Fruit fly (Drosophila melanogaster) whole organism, embryonic: Measurements from ENCODE around the gene CG34417.

Source experiments
- CG17186 ChIP-seq: fragments of 200-800 bp; sonication (Bioruptor generic); optimal IDR thresholded peaks from 3 replicates; lab custom pipeline; 2017; ENCODE audit warnings: missing biosample characterization, missing genetic modification reagents, missing genetic modification characterization
- Camta ChIP-seq: fragments of 200-800 bp; sonication (Bioruptor generic); optimal IDR thresholded peaks from 2 replicates; lab custom pipeline; 2016; ENCODE audit warnings: missing biosample characterization, missing genetic modification characterization
- Mes4 ChIP-seq: fragments of 200-800 bp; sonication (Bioruptor generic); optimal IDR thresholded peaks from 2 replicates; lab custom pipeline; 2016; ENCODE audit warnings: missing biosample characterization, missing genetic modification characterization
- danr ChIP-seq: fragments of 200-800 bp; sonication (Bioruptor generic); IDR thresholded peaks from 2 replicates; pipeline ENCODE4 v1.3.6; 2022; ENCODE audit warnings: missing biosample characterization, missing genetic modification characterization

DNA sequence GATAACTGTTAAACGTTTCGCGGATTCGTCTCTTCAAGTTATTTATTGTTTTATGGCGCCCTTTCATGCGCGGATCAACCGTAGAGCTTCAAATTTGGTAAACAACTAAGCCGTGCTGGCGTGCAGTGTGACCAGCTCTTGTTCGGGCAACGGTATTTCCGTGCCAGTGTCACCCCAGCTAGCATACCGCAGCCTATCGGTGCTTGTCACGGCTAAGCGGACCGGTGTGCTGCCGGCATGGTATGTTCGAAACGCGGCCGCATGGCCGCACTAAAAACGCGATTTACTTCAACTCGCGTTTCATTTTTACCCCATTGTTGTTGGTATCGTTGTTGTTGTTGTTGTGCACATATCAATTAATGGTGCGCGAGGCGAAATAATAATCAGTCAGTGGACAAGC lies 16.4 kb upstream of the CG34417 start, which contains the start of the genes CG42340 and CG3918:
- no peak for TF ChIP-seq danr (GFP tag; lab: Robert Waterston, UW)
- peak; percentile 14 for TF ChIP-seq Mes4
- peak; percentile 59 for TF ChIP-seq CG17186 (GFP tag; lab: Kevin White, UChicago)
- TF ChIP-seq Camta (GFP tag; lab: Kevin White, UChicago) = no peak
